Worm (Caenorhabditis elegans): ENCODE data around the gene dnj-24.
A peak's percentile ranks its signal among the peaks of the same experiment; 100 is the strongest.

dnj-24 gene

ce11 chrIII:5405628-5406084 lies 18.2 kb downstream of the dnj-24 start, which contains the start of the genes W03A5.2 and Y32H12A.8:
W03A5.2 (plus strand) TSS chrIII:5406034.
Y32H12A.8 (minus strand) TSS chrIII:5406037.
- TF ChIP-seq mep-1 (tag; optimal IDR thresholded peaks at IDR 0.05): peak; percentile 11
- peak; percentile 76 to 88 (median 82) for TF ChIP-seq dpl-1 (GFP tag; optimal IDR thresholded peaks at IDR 0.05)
- TF ChIP-seq lsy-2 (tag; optimal IDR thresholded peaks at IDR 0.05): peak; percentile 9 to 79
- TF ChIP-seq efl-1 (optimal IDR thresholded peaks at IDR 0.05): peak; percentile 46 to 88
- TF ChIP-seq efl-1 (GFP tag; optimal IDR thresholded peaks at IDR 0.05 in 1 of 2): peak; percentile 86 to 98
- TF ChIP-seq elt-3 (tag; optimal IDR thresholded peaks at IDR 0.05): peak in 1 of 6 experiments; percentile 15
- no peak for TF ChIP-seq lin-39 (tag; optimal IDR thresholded peaks at IDR 0.05)
- TF ChIP-seq nhr-28 (tag; optimal IDR thresholded peaks at IDR 0.05): no peak
- peak; percentile 41 for TF ChIP-seq nhr-85 (tag)
- TF ChIP-seq lin-15B (tag; optimal IDR thresholded peaks at IDR 0.05): peak; percentile 55
- TF ChIP-seq C16A3.4 (tag; optimal IDR thresholded peaks at IDR 0.05): peak; percentile 31
- TF ChIP-seq blmp-1 (tag; optimal IDR thresholded peaks at IDR 0.05): peak; percentile 34
- TF ChIP-seq skn-1 (tag; optimal IDR thresholded peaks at IDR 0.05): peak; percentile 28
- TF ChIP-seq ztf-11 (tag; optimal IDR thresholded peaks at IDR 0.05): no peak
- TF ChIP-seq lin-35 (GFP tag; optimal IDR thresholded peaks at IDR 0.05): peak; percentile 72 to 95
- TF ChIP-seq ztf-4 (tag; optimal IDR thresholded peaks at IDR 0.05): no peak
- TF ChIP-seq rnt-1 (tag; optimal IDR thresholded peaks at IDR 0.05): peak; percentile 28
- peak in 1 of 2 experiments; percentile 41 for TF ChIP-seq mdl-1 (tag; optimal IDR thresholded peaks at IDR 0.05)
- no peak for TF ChIP-seq grh-1 (GFP tag; IDR thresholded peaks at IDR 0.05)
- TF ChIP-seq isw-1 (GFP tag; IDR thresholded peaks at IDR 0.05): peak; percentile 6; the same call in 1 of the 2 replicates
- TF ChIP-seq ama-1 (optimal IDR thresholded peaks at IDR 0.05): no peak

- TF ChIP-seq lin-15B (tag; optimal IDR thresholded peaks at IDR 0.05): no peak
- no peak for TF ChIP-seq ets-5 (GFP tag; IDR thresholded peaks at IDR 0.05)
- no peak for TF ChIP-seq ceh-90 (tag; optimal IDR thresholded peaks at IDR 0.05)
- TF ChIP-seq ceh-63 (GFP tag; optimal IDR thresholded peaks at IDR 0.05): no peak
- no peak for TF ChIP-seq blmp-1 (tag; optimal IDR thresholded peaks at IDR 0.05)
These were observed 18.9 kb downstream of the dnj-24 start for ce11 chrIII:5404998-5405397.

- TF ChIP-seq efl-1 (optimal IDR thresholded peaks at IDR 0.05): no peak
- peak in 1 of 2 experiments; percentile 1 for TF ChIP-seq efl-1 (GFP tag; optimal IDR thresholded peaks at IDR 0.05 in 1 of 2)
- no peak for TF ChIP-seq efl-3 (GFP tag; optimal IDR thresholded peaks at IDR 0.05)
These were observed 21.5 kb downstream of the dnj-24 start for ce11 chrIII:5402419-5402818.

- TF ChIP-seq efl-1 (optimal IDR thresholded peaks at IDR 0.05): no peak
- TF ChIP-seq efl-1 (GFP tag; optimal IDR thresholded peaks at IDR 0.05 in 1 of 2): peak in 1 of 2 experiments; percentile 62
- no peak for TF ChIP-seq ztf-4 (tag; optimal IDR thresholded peaks at IDR 0.05)
- no peak for TF ChIP-seq rnt-1 (tag; optimal IDR thresholded peaks at IDR 0.05)
These were observed 28.1 kb downstream of the dnj-24 start for ce11 chrIII:5395746-5396145.

- TF ChIP-seq lin-35 (GFP tag; optimal IDR thresholded peaks at IDR 0.05): no peak
These were observed 34.5 kb downstream of the dnj-24 start for ce11 chrIII:5389365-5389764.

- TF ChIP-seq sptf-1 (tag; optimal IDR thresholded peaks at IDR 0.05) (no peak), sox-4 (tag; optimal IDR thresholded peaks at IDR 0.05) (no peak)
These were observed 35.8 kb downstream of the dnj-24 start for ce11 chrIII:5388113-5388512.

ce11 chrIII:5385315-5385714 lies 38.6 kb downstream of the dnj-24 start, which contains the start of gene Y32H12A.7:
Y32H12A.7 (minus strand) TSS chrIII:5385415.
- TF ChIP-seq pqm-1 (tag; optimal IDR thresholded peaks at IDR 0.05): no peak

- TF ChIP-seq nhr-28 (tag; optimal IDR thresholded peaks at IDR 0.05) (no peak), nhr-47 (tag; optimal IDR thresholded peaks at IDR 0.05) (no peak), hlh-17 (GFP tag; optimal IDR thresholded peaks at IDR 0.05; ENCODE audit: borderline replicate concordance) (no peak), dpl-1 (GFP tag; optimal IDR thresholded peaks at IDR 0.05) (no peak), C04F5.9 (tag; optimal IDR thresholded peaks at IDR 0.05) (no peak), nhr-11 (tag; optimal IDR thresholded peaks at IDR 0.05) (no peak), nhr-20 (tag; optimal IDR thresholded peaks at IDR 0.05) (no peak), unc-98 (GFP tag; IDR thresholded peaks at IDR 0.05) (no peak), elt-2 (tag; optimal IDR thresholded peaks at IDR 0.05) (no peak), nhr-71 (tag; optimal IDR thresholded peaks at IDR 0.05) (no peak), egl-27 (tag; optimal IDR thresholded peaks at IDR 0.05) (no peak), aha-1 (tag; optimal IDR thresholded peaks at IDR 0.05) (no peak), F16B12.6 (tag; optimal IDR thresholded peaks at IDR 0.05) (no peak)
These were observed 41.8 kb downstream of the dnj-24 start, which contains the start of gene Y32H12A.6 for ce11 chrIII:5382073-5382472. Y32H12A.6 (minus strand) TSS chrIII:5382173.
